Worm (Caenorhabditis elegans) whole organism, late embryonic: ENCODE results near the gene sax-3.

Source experiments
- ama-1 ChIP-seq: fragments of 150-350 bp; optimal IDR thresholded peaks from 2 replicates; lab custom pipeline; 2014
- ceh-22 ChIP-seq: sonication (generic microtip); optimal IDR thresholded peaks from 2 replicates; lab custom pipeline; 2017; ENCODE audit warnings: missing biosample characterization, missing genetic modification characterization
- ets-4 ChIP-seq: sonication (generic microtip); optimal IDR thresholded peaks from 2 replicates; lab custom pipeline; 2016; ENCODE audit warnings: missing genetic modification characterization, missing compliant biosample characterization
- fkh-10 ChIP-seq: fragments of 150-350 bp; optimal IDR thresholded peaks from 2 replicates; lab custom pipeline; 2014; ENCODE audit warnings: missing biosample characterization, missing genetic modification reagents, missing genetic modification characterization
- hlh-15 ChIP-seq: sonication (generic microtip); optimal IDR thresholded peaks from 2 replicates; lab custom pipeline; 2016; ENCODE audit warnings: missing genetic modification characterization, missing compliant biosample characterization
- lin-11 ChIP-seq: fragments of 200-800 bp; sonication (Bioruptor generic); optimal IDR thresholded peaks from 2 replicates; lab custom pipeline; 2018; ENCODE audit warnings: mild to moderate bottlenecking, missing genetic modification characterization, missing compliant biosample characterization
- nfya-1 ChIP-seq: sonication (generic microtip); optimal IDR thresholded peaks from 2 replicates; lab custom pipeline; 2017; ENCODE audit warnings: missing genetic modification characterization, mild to moderate bottlenecking, missing compliant biosample characterization, antibody characterized with exemption, moderate library complexity
- nhr-11 ChIP-seq: fragments of 150-350 bp; optimal IDR thresholded peaks from 2 replicates; lab custom pipeline; 2014; ENCODE audit warnings: missing biosample characterization, missing genetic modification characterization
- pag-3 ChIP-seq: sonication (generic microtip); optimal IDR thresholded peaks from 2 replicates; lab custom pipeline; 2016; ENCODE audit warnings: missing compliant biosample characterization, missing genetic modification characterization, borderline replicate concordance
- pha-4 ChIP-seq: fragments of 150-350 bp; optimal IDR thresholded peaks from 2 replicates; lab custom pipeline; 2018; ENCODE audit warnings: missing biosample characterization, missing genetic modification reagents, missing genetic modification characterization
- pros-1 ChIP-seq: fragments of 150-350 bp; optimal IDR thresholded peaks from 2 replicates; lab custom pipeline; 2014; ENCODE audit warnings: missing biosample characterization, missing genetic modification reagents, missing genetic modification characterization
- syd-9 ChIP-seq: sonication (generic microtip); optimal IDR thresholded peaks from 2 replicates; lab custom pipeline; 2016; ENCODE audit warnings: mild to moderate bottlenecking, missing genetic modification characterization, moderate library complexity, missing compliant biosample characterization

ce11 chrX:3443526-3443925 is 22.2 kb downstream of the sax-3 start, which contains the start of gene ZK813.2:
- TF ChIP-seq nfya-1 (tag; lab: Kevin White, UChicago) (no peak), pros-1 (no peak), pha-4 (tag; lab: Kevin White, UChicago) (no peak), fkh-10 (GFP tag; lab: Kevin White, UChicago) (no peak), hlh-15 (tag; lab: Kevin White, UChicago) (no peak), ets-4 (tag; lab: Kevin White, UChicago) (no peak), pag-3 (tag; lab: Kevin White, UChicago) (no peak), ceh-22 (no peak), syd-9 (no peak), lin-11 (tag; lab: Kevin White, UChicago) (no peak), nhr-11 (tag; lab: Kevin White, UChicago) (no peak), ama-1 (lab: Kevin White, UChicago) (no peak)
